Worm (Caenorhabditis elegans) whole organism, L4/young adult: ENCODE measurements around the gene npr-34.

Experiments used
- W03F9.2 ChIP-seq: fragments of 150-350 bp; optimal IDR thresholded peaks from 2 replicates; lab custom pipeline; 2014; ENCODE audit warnings: missing biosample characterization, missing genetic modification characterization
- dao-5 ChIP-seq: sonication (generic microtip); optimal IDR thresholded peaks from 2 replicates; lab custom pipeline; 2016; ENCODE audit warnings: missing genotype, missing genetic modification characterization, moderate library complexity, missing compliant biosample characterization
- him-1 ChIP-seq: sonication (generic microtip); optimal IDR thresholded peaks from 2 replicates; lab custom pipeline; 2016; ENCODE audit warnings: missing genotype, missing genetic modification reagents, missing genetic modification characterization, missing compliant biosample characterization

ce11 chrII:14753246-14753645 lies 14.2 kb upstream of the npr-34 start:
- TF ChIP-seq him-1 (tag; lab: Kevin White, UChicago) = no peak
- TF ChIP-seq W03F9.2 = no peak
- no peak for TF ChIP-seq dao-5 (tag; lab: Kevin White, UChicago)
